Fruit fly (Drosophila melanogaster) whole organism, embryonic: ENCODE results near the gene CG44271.
A peak's percentile ranks its signal among the peaks of the same experiment; 100 is the strongest.

Experiments
- CG12236 ChIP-seq: fragments of 200-800 bp; sonication (Bioruptor generic); optimal IDR thresholded peaks from 2 replicates; lab custom pipeline; 2016; ENCODE audit warnings: missing biosample characterization, missing genetic modification characterization
- CG12942 ChIP-seq: fragments of 200-800 bp; sonication (Bioruptor generic); optimal IDR thresholded peaks from 3 replicates; lab custom pipeline; 2016; ENCODE audit warnings: missing biosample characterization, missing genetic modification characterization
- CG18764 ChIP-seq: fragments of 200-800 bp; sonication (Bioruptor generic); optimal IDR thresholded peaks from 3 replicates; lab custom pipeline; 2016; ENCODE audit warnings: missing biosample characterization, missing genetic modification characterization
- CG2678 ChIP-seq: fragments of 200-800 bp; sonication (Bioruptor generic); optimal IDR thresholded peaks from 3 replicates; lab custom pipeline; 2019; ENCODE audit warnings: missing biosample characterization, mild to moderate bottlenecking, missing genetic modification characterization, moderate library complexity
- CkIIα-i1 ChIP-seq: fragments of 200-800 bp; sonication (Bioruptor generic); IDR thresholded peaks from 2 replicates; pipeline ENCODE4 v1.3.6; 2022; ENCODE audit warnings: missing biosample characterization, missing genetic modification characterization
- Dll ChIP-seq: fragments of 200-800 bp; sonication (Bioruptor generic); IDR thresholded peaks from 4 replicates; pipeline ENCODE4 v1.3.6; 2022; ENCODE audit warnings: missing biosample characterization, missing genetic modification characterization; ENCODE audit not compliant: partially characterized antibody
- TFAM ChIP-seq: fragments of 200-800 bp; sonication (Bioruptor generic); optimal IDR thresholded peaks from 2 replicates; lab custom pipeline; 2017; ENCODE audit warnings: missing biosample characterization, missing genetic modification characterization, inconsistent platforms
- ara ChIP-seq: fragments of 200-800 bp; sonication (Bioruptor generic); IDR thresholded peaks from 2 replicates; pipeline ENCODE4 v1.3.6; 2022; ENCODE audit warnings: missing biosample characterization, missing genetic modification characterization
- bowl ChIP-seq: fragments of 200-800 bp; sonication (Bioruptor generic); IDR thresholded peaks from 2 replicates; pipeline ENCODE4 v1.3.6; 2022; ENCODE audit warnings: missing biosample characterization, missing genetic modification characterization
- cad ChIP-seq: fragments of >200 bp; optimal IDR thresholded peaks from 2 replicates; lab custom pipeline; 2017; ENCODE audit warnings: missing biosample characterization, missing genetic modification characterization
- fd3F ChIP-seq: fragments of 200-800 bp; sonication (Bioruptor generic); optimal IDR thresholded peaks from 2 replicates; lab custom pipeline; 2018; ENCODE audit warnings: missing biosample characterization, mild to moderate bottlenecking, missing genetic modification characterization, moderate library complexity

CG44271 gene

DNA sequence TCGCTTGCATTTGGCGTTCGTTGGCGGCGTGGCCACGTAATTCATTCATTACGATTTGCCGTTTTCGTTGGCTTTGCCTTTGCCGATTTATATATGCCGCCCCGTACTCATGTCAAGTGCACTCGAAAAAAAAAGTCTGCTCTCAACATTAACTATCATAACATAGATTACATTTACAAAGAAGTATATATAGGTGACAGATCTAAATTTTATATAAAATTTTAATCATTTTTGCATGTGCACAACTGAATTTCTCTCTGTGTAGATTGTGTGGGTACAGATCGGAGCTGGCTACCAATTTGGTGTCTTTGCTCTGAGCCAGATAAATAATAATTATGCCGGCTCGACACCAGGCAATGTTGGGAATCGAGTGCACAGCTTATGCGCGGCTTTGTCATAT lies 49.3 kb downstream of the CG44271 start (continued):
- TF ChIP-seq fd3F (GFP tag; lab: Kevin White, UChicago) (peak; percentile 7), CG12236 (GFP tag; lab: Kevin White, UChicago) (peak; percentile 21), CG12942 (GFP tag; lab: Kevin White, UChicago) (peak; percentile 2), cad (GFP tag; lab: Kevin White, UChicago) (no peak), Dll (no peak), CG18764 (GFP tag; lab: Kevin White, UChicago) (peak; percentile 7), CkIIα-i1 (GFP tag; lab: Robert Waterston, UW) (no peak), TFAM (GFP tag; lab: Kevin White, UChicago) (no peak), CG2678 (peak; percentile 49), ara (GFP tag; lab: Robert Waterston, UW) (peak; percentile 58; the same call in 1 of the 2 replicates), bowl (no peak)
